Worm (Caenorhabditis elegans) whole organism, late embryonic: ENCODE measurements around the gene hrpl-1.

Source experiments
- K02D7.2 ChIP-seq: sonication (generic microtip); optimal IDR thresholded peaks from 2 replicates; lab custom pipeline; 2017; ENCODE audit warnings: mild to moderate bottlenecking, missing genetic modification characterization, missing compliant biosample characterization
- T23F11.4 ChIP-seq: fragments of 200-800 bp; sonication (Bioruptor generic); optimal IDR thresholded peaks from 2 replicates; lab custom pipeline; 2018; ENCODE audit warnings: mild to moderate bottlenecking, missing genetic modification characterization, missing compliant biosample characterization
- ama-1 ChIP-seq: fragments of 150-350 bp; optimal IDR thresholded peaks from 2 replicates; lab custom pipeline; 2014
- ceh-30 ChIP-seq: fragments of 150-350 bp; optimal IDR thresholded peaks from 2 replicates; lab custom pipeline; 2014; ENCODE audit warnings: missing biosample characterization, missing genetic modification characterization
- ceh-45 ChIP-seq: fragments of 200-800 bp; sonication (Bioruptor generic); IDR thresholded peaks from 2 replicates; pipeline ENCODE4 v1.3.6; 2022; ENCODE audit warnings: missing genetic modification reagents, missing genetic modification characterization, missing compliant biosample characterization
- hlh-30 ChIP-seq: sonication (generic microtip); optimal IDR thresholded peaks from 2 replicates; lab custom pipeline; 2017; ENCODE audit warnings: antibody characterized with exemption, missing genetic modification characterization, missing compliant biosample characterization; ENCODE audit not compliant: insufficient read depth
- nhr-11 ChIP-seq: fragments of 150-350 bp; optimal IDR thresholded peaks from 2 replicates; lab custom pipeline; 2014; ENCODE audit warnings: missing biosample characterization, missing genetic modification characterization
- pha-4 ChIP-seq: fragments of 150-350 bp; optimal IDR thresholded peaks from 2 replicates; lab custom pipeline; 2018; ENCODE audit warnings: missing biosample characterization, missing genetic modification reagents, missing genetic modification characterization
- rnt-1 ChIP-seq: sonication (generic microtip); optimal IDR thresholded peaks from 2 replicates; lab custom pipeline; 2016; ENCODE audit warnings: missing genetic modification characterization, missing compliant biosample characterization
- unc-55 ChIP-seq: sonication (generic microtip); optimal IDR thresholded peaks from 2 replicates; lab custom pipeline; 2017; ENCODE audit warnings: missing biosample characterization, missing genetic modification reagents, missing genetic modification characterization

DNA sequence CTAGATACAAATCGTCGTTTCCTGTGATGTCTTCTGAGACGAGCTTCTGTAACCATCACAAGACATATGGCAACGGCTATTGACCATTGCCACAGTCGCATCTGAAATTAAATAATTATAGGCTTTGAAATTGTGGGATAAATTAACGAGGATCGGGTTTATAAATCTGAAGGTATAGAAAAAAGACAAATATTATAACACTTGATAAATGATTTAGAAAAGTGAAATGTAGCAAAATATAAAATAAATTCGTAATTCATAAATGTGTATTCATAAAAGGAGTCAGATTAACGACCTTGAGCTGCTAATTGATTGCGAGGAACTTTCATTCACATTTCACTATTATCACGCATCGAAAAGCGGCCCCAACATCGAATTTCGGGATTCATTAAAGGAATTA, 34.9 kb upstream of the hrpl-1 start, which contains the start of gene aff-1:
- TF ChIP-seq hlh-30 (no peak), ceh-45 (GFP tag; lab: Robert Waterston, UW) (no peak), nhr-11 (tag; lab: Kevin White, UChicago) (no peak), T23F11.4 (GFP tag; lab: Kevin White, UChicago) (no peak), rnt-1 (tag; lab: Kevin White, UChicago) (no peak), unc-55 (GFP tag; lab: Kevin White, UChicago) (no peak), K02D7.2 (tag; lab: Kevin White, UChicago) (no peak), ama-1 (lab: Kevin White, UChicago) (no peak), pha-4 (no peak), ceh-30 (tag; lab: Kevin White, UChicago) (no peak)
